Worm (Caenorhabditis elegans) whole organism, midembryonic: Measurements from ENCODE around the gene emb-27.

ENCODE experiments used
- med-1 ChIP-seq: sonication (generic microtip); optimal IDR thresholded peaks from 2 replicates; lab custom pipeline; 2017; ENCODE audit warnings: missing genetic modification characterization, mild to moderate bottlenecking, missing compliant biosample characterization, antibody characterized with exemption, missing genetic modification reagents; ENCODE audit not compliant: insufficient read depth
- tab-1 ChIP-seq: fragments of 200-800 bp; sonication (Bioruptor generic); IDR thresholded peaks from 2 replicates; pipeline ENCODE4 v1.3.6; 2022; ENCODE audit warnings: missing genetic modification characterization, missing compliant biosample characterization
- ztf-29 ChIP-seq: fragments of 200-800 bp; sonication (Bioruptor generic); IDR thresholded peaks from 2 replicates; pipeline ENCODE4 v1.3.6; 2022; ENCODE audit warnings: missing genetic modification reagents, missing genetic modification characterization, missing compliant biosample characterization

DNA sequence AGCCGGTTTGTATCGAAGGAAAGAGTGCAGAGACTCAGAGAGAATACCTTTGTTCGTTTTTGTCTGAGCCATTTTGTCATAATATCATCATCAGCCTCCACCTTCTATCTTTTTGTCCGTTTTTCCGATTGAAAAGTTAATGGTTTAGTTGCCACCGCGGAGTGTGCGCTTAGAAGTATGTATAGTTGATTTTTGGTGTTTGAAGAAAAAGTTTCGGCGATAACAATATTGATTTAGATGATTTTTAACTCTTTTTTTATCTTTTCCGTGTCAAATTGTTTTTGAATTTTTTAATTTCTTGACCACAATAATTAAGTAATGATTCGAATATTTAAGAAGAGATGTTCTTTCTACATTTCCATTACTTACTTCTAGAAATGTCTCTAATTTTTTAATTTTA is 43.6 kb upstream of the emb-27 start:
- TF ChIP-seq med-1 (GFP tag; lab: Kevin White, UChicago) (no peak), ztf-29 (GFP tag; lab: Robert Waterston, UW) (no peak), tab-1 (GFP tag; lab: Robert Waterston, UW) (no peak)
